Worm (Caenorhabditis elegans): ENCODE measurements around the gene F55C5.10.

DNA sequence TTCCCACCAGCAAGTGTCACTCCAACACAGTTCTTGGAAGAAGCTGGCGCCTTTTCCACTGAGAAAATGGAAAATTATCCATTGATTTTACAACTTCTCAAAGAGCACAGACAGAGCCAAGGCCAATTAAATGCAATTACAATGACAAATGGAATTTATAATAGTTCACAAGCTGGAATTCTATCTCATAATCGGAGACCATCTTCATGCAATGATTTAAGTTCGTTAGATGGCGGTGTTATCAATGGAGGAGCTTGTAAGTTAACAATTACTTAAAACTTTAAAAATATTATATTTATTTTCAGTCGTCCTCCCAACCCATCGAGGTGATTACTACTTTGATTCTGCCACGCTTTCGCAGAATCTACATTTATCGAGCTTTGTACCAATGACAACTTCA is 22.4 kb downstream of the F55C5.10 start:
- TF ChIP-seq aly-2 (tag; optimal IDR thresholded peaks at IDR 0.05), result no peak
- TF ChIP-seq dmd-4 (tag; optimal IDR thresholded peaks at IDR 0.05), result no peak
- TF ChIP-seq zag-1 (tag; optimal IDR thresholded peaks at IDR 0.05), result no peak

All from whole organism, L2 larva.